Fruit fly (Drosophila melanogaster) whole organism, adult: Measurements from ENCODE around the gene Zw10.
A peak's percentile ranks its signal among the peaks of the same experiment; 100 is the strongest.

Source experiments
- CG11617 ChIP-seq: fragments of 200-800 bp; sonication (Bioruptor generic); optimal IDR thresholded peaks from 2 replicates; lab custom pipeline; 2017; ENCODE audit warnings: mild to moderate bottlenecking, missing biosample characterization, missing genetic modification reagents, missing genetic modification characterization
- CG12768 ChIP-seq: fragments of 200-800 bp; sonication (Bioruptor generic); optimal IDR thresholded peaks from 2 replicates; lab custom pipeline; 2017; ENCODE audit warnings: missing biosample characterization, missing genetic modification characterization, mild to moderate bottlenecking, moderate library complexity, missing genetic modification reagents
- CG14711 ChIP-seq: fragments of 200-800 bp; sonication (Bioruptor generic); optimal IDR thresholded peaks from 2 replicates; lab custom pipeline; 2018; ENCODE audit warnings: missing biosample characterization, mild to moderate bottlenecking, missing genetic modification characterization, moderate library complexity
- CG1620 ChIP-seq: fragments of 200-800 bp; sonication (Bioruptor generic); optimal IDR thresholded peaks from 2 replicates; lab custom pipeline; 2016; ENCODE audit warnings: missing biosample characterization, missing genetic modification characterization
- CG33017 ChIP-seq: fragments of 200-800 bp; sonication (Bioruptor generic); optimal IDR thresholded peaks from 2 replicates; lab custom pipeline; 2018; ENCODE audit warnings: missing biosample characterization, mild to moderate bottlenecking, missing genetic modification characterization, moderate library complexity
- CG5204 ChIP-seq: fragments of 200-800 bp; sonication (Bioruptor generic); optimal IDR thresholded peaks from 2 replicates; lab custom pipeline; 2016; ENCODE audit warnings: missing biosample characterization, missing genetic modification characterization
- CG7045 ChIP-seq: fragments of 200-800 bp; sonication (Bioruptor generic); optimal IDR thresholded peaks from 2 replicates; lab custom pipeline; 2017; ENCODE audit warnings: missing biosample characterization, mild to moderate bottlenecking, missing genetic modification characterization
- CG7101 ChIP-seq: fragments of 200-800 bp; sonication (Bioruptor generic); optimal IDR thresholded peaks from 2 replicates; lab custom pipeline; 2018; ENCODE audit warnings: missing biosample characterization, mild to moderate bottlenecking, missing genetic modification characterization, moderate library complexity
- Clk ChIP-seq: fragments of 200-800 bp; sonication (Bioruptor generic); optimal IDR thresholded peaks from 2 replicates; lab custom pipeline; 2017; ENCODE audit warnings: missing biosample characterization, missing genetic modification characterization
- Crg-1 ChIP-seq: fragments of 200-800 bp; sonication (Bioruptor generic); optimal IDR thresholded peaks from 2 replicates; lab custom pipeline; 2016; ENCODE audit warnings: missing biosample characterization, missing genetic modification characterization
- Hr96 ChIP-seq: fragments of 200-800 bp; sonication (Bioruptor generic); optimal IDR thresholded peaks from 2 replicates; lab custom pipeline; 2016; ENCODE audit warnings: missing biosample characterization, missing genetic modification characterization
- Mnt ChIP-seq: fragments of 200-800 bp; sonication (Bioruptor generic); optimal IDR thresholded peaks from 2 replicates; lab custom pipeline; 2016; ENCODE audit warnings: missing biosample characterization, mild to moderate bottlenecking, missing genetic modification characterization
- bab1 ChIP-seq: fragments of 200-800 bp; sonication (Bioruptor generic); optimal IDR thresholded peaks from 3 replicates; lab custom pipeline; 2019; ENCODE audit warnings: missing biosample characterization, mild to moderate bottlenecking, missing genetic modification characterization, moderate library complexity
- cic ChIP-seq: fragments of 200-800 bp; sonication (Bioruptor generic); optimal IDR thresholded peaks from 2 replicates; lab custom pipeline; 2017; ENCODE audit warnings: missing biosample characterization, mild to moderate bottlenecking, missing genetic modification characterization, moderate library complexity
- cnc ChIP-seq, 2 experiments: fragments of >200 bp; optimal IDR thresholded peaks; 2 replicates each; lab custom pipeline; 2017
- kay ChIP-seq: fragments of 200-800 bp; sonication (Bioruptor generic); peaks from one replicate; lab custom pipeline; 2016; ENCODE audit warnings: missing biosample characterization, missing genetic modification characterization, borderline replicate concordance
- ovo ChIP-seq: fragments of 200-800 bp; sonication (Bioruptor generic); optimal IDR thresholded peaks from 2 replicates; lab custom pipeline; 2016; ENCODE audit warnings: missing biosample characterization, missing genetic modification characterization
- pad ChIP-seq: fragments of 200-800 bp; sonication (Bioruptor generic); optimal IDR thresholded peaks from 3 replicates; lab custom pipeline; 2017; ENCODE audit warnings: missing biosample characterization, missing genetic modification characterization, mild to moderate bottlenecking, moderate library complexity, missing genetic modification reagents
- tj ChIP-seq: fragments of 200-800 bp; sonication (Bioruptor generic); optimal IDR thresholded peaks from 3 replicates; lab custom pipeline; 2017; ENCODE audit warnings: missing biosample characterization, mild to moderate bottlenecking, missing genetic modification characterization, moderate library complexity
- toe ChIP-seq: fragments of 200-800 bp; sonication (Bioruptor generic); optimal IDR thresholded peaks from 2 replicates; lab custom pipeline; 2016; ENCODE audit warnings: missing biosample characterization, missing genetic modification characterization

The Zw10 gene

dm6 chrX:2624525-2625006, 20.6 kb downstream of the Zw10 start, which contains the start of the genes brv3 and Pi4KIIIalpha:
TSS of gene brv3 (minus strand) at chrX:2624575.
TSS of gene Pi4KIIIalpha (plus strand) at chrX:2624804.
- TF ChIP-seq CG14711 (no peak), Hr96 (GFP tag; lab: Kevin White, UChicago) (no peak), Clk (GFP tag; lab: Kevin White, UChicago) (no peak), kay (no peak), ovo (GFP tag; lab: Kevin White, UChicago) (no peak), toe (GFP tag; lab: Kevin White, UChicago) (no peak), CG7045 (GFP tag; lab: Kevin White, UChicago) (no peak), Crg-1 (GFP tag; lab: Kevin White, UChicago) (no peak), bab1 (GFP tag; lab: Kevin White, UChicago) (peak; percentile 6), Mnt (GFP tag; lab: Kevin White, UChicago) (peak; percentile 2), CG11617 (GFP tag; lab: Kevin White, UChicago) (no peak)

- TF ChIP-seq bab1 (GFP tag; lab: Kevin White, UChicago) (no peak), CG12768 (no peak), CG7101 (tag; lab: Kevin White, UChicago) (no peak), CG33017 (tag; lab: Kevin White, UChicago) (no peak), CG5204 (GFP tag; lab: Kevin White, UChicago) (no peak), CG1620 (GFP tag; lab: Kevin White, UChicago) (no peak), Clk (GFP tag; lab: Kevin White, UChicago) (no peak), Hr96 (GFP tag; lab: Kevin White, UChicago) (no peak), CG11617 (GFP tag; lab: Kevin White, UChicago) (no peak), kay (no peak), CG14711 (no peak), cic (GFP tag; lab: Kevin White, UChicago) (no peak), Mnt (GFP tag; lab: Kevin White, UChicago) (no peak), ovo (GFP tag; lab: Kevin White, UChicago) (no peak), CG7045 (GFP tag; lab: Kevin White, UChicago) (no peak), tj (no peak), cnc (optimal IDR thresholded peaks at IDR 0.05; lab: Kevin White, UChicago) (no peak), toe (GFP tag; lab: Kevin White, UChicago) (no peak), pad (GFP tag; lab: Kevin White, UChicago) (no peak), Crg-1 (GFP tag; lab: Kevin White, UChicago) (no peak)
Measured at dm6 chrX:2625009-2625408, 21.0 kb downstream of the Zw10 start.

dm6 chrX:2633847-2634776, 30.1 kb downstream of the Zw10 start, which contains the start of gene sgg:
TSS of gene sgg (plus strand) at chrX:2633952.
- TF ChIP-seq CG12768, result no peak
- TF ChIP-seq CG7101 (tag; lab: Kevin White, UChicago), result no peak
- no peak for TF ChIP-seq CG11617 (GFP tag; lab: Kevin White, UChicago)
- no peak for TF ChIP-seq pad (GFP tag; lab: Kevin White, UChicago)
- TF ChIP-seq Mnt (GFP tag; lab: Kevin White, UChicago), result peak; percentile 52
- no peak for TF ChIP-seq Hr96 (GFP tag; lab: Kevin White, UChicago)
- no peak for TF ChIP-seq CG1620 (GFP tag; lab: Kevin White, UChicago)
- TF ChIP-seq CG33017 (tag; lab: Kevin White, UChicago), result no peak
- TF ChIP-seq CG7045 (GFP tag; lab: Kevin White, UChicago), result no peak
- peak; percentile 60 for TF ChIP-seq bab1 (GFP tag; lab: Kevin White, UChicago)
- no peak for TF ChIP-seq CG5204 (GFP tag; lab: Kevin White, UChicago)

dm6 chrX:2635075-2635643, 31.2 kb downstream of the Zw10 start:
- TF ChIP-seq ovo (GFP tag; lab: Kevin White, UChicago) (no peak), CG7045 (GFP tag; lab: Kevin White, UChicago) (peak; percentile 35), CG11617 (GFP tag; lab: Kevin White, UChicago) (no peak), Crg-1 (GFP tag; lab: Kevin White, UChicago) (no peak), CG7101 (tag; lab: Kevin White, UChicago) (peak; percentile 6), CG1620 (GFP tag; lab: Kevin White, UChicago) (peak; percentile 8), CG14711 (peak; percentile 4)

dm6 chrX:2635953-2636715, 32.1 kb downstream of the Zw10 start:
- TF ChIP-seq CG14711 (peak; percentile 73), pad (GFP tag; lab: Kevin White, UChicago) (no peak), Clk (GFP tag; lab: Kevin White, UChicago) (no peak), cnc (optimal IDR thresholded peaks at IDR 0.05; lab: Kevin White, UChicago) (no peak)
